Worm (Caenorhabditis elegans) whole organism, dauer: ENCODE measurements around the gene C02E7.7.

ENCODE experiments used
- unc-62 ChIP-seq: sonication (generic microtip); optimal IDR thresholded peaks from 2 replicates; lab custom pipeline; 2017; ENCODE audit warnings: missing biosample characterization, missing genetic modification reagents, missing genetic modification characterization

C02E7.7 gene

ce11 chrV:4918091-4918624 is at the start of gene C02E7.7:
Gene C02E7.7, minus strand, starts transcription at chrV:4918574.
- TF ChIP-seq unc-62 (GFP tag; lab: Kevin White, UChicago), result no peak

ce11 chrV:4967238-4967637 is 48.9 kb upstream of the C02E7.7 start:
- TF ChIP-seq unc-62 (GFP tag; lab: Kevin White, UChicago), result no peak

DNA sequence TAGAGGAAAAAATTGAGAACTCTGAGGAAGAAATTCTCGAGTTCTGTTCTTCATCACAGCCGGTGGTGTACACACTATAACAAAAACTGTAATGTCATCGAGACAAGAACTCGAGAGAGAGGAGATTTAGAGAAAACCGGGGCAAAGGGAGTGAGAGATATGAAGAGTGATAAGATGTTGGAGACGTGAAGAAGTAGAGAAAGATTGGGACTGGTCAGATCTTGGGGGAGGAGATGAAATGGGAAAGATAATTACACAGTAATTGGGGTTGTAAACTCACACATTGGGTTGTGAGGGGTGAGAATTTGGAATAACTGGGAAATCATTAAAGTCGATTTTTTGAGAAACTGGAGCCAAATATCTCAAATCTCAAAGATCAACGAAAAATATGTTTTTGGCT is 47.4 kb upstream of the C02E7.7 start:
- no peak for TF ChIP-seq unc-62 (GFP tag; lab: Kevin White, UChicago)

- TF ChIP-seq unc-62 (GFP tag; lab: Kevin White, UChicago), result no peak
Measured at ce11 chrV:4964671-4965420, 46.5 kb upstream of the C02E7.7 start.

DNA sequence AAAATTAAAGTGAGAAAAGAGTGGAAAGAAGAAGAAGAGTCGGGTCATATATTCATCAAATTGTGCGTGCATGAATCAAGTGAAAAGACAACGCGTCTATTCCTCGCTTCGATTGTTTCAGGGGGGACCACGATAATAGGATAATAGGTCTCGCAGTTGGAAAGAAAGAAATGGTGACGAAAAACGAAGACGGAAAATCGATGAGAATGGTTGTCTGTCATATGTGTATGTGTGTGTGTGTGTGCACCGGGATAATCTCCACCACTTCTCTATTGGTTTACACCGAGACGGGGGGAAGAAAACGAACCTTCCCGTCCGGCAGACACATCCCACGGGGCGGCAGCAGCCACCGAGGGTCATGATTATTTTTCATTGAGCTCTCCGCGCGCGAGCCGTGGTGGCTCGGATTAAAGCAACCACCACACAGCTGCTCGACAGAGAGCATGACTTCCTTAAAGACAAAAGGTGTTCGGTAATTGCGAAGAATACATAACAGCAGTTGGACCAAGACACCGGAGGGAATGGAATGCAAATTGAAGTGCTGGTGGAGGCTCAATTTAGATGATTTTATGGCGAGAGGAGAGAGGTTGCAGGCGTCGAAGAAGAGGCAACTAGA is 45.8 kb upstream of the C02E7.7 start:
- TF ChIP-seq unc-62 (GFP tag; lab: Kevin White, UChicago), result no peak

ce11 chrV:4963606-4964005 is 45.2 kb upstream of the C02E7.7 start:
- TF ChIP-seq unc-62 (GFP tag; lab: Kevin White, UChicago), result no peak

- no peak for TF ChIP-seq unc-62 (GFP tag; lab: Kevin White, UChicago)
Measured at ce11 chrV:4962968-4963367, 44.6 kb upstream of the C02E7.7 start, which contains the start of gene tam-1. Gene tam-1, minus strand, starts transcription at chrV:4963102.

DNA sequence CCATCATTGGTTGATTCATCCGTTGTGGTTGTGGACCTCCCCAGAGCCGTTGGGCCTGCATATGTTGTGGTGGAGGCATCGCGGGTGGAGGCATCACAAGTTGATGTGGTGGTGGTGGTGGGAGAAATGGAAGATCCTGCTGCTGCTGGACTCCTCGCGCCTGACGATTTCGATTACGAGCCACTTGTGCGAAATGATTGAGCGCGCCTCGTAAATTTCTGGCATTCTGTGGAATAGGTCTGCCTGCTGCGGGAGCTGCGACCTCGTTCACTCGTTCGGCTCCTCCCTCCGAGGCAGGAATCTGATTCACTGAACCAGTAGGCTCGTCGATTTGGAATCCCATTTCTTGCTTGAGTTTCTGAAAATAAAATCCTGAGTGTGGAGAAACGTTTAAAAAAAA is 42.3 kb upstream of the C02E7.7 start:
- TF ChIP-seq unc-62 (GFP tag; lab: Kevin White, UChicago), result no peak

ce11 chrV:4957619-4958018 is 39.2 kb upstream of the C02E7.7 start:
- no peak for TF ChIP-seq unc-62 (GFP tag; lab: Kevin White, UChicago)

DNA sequence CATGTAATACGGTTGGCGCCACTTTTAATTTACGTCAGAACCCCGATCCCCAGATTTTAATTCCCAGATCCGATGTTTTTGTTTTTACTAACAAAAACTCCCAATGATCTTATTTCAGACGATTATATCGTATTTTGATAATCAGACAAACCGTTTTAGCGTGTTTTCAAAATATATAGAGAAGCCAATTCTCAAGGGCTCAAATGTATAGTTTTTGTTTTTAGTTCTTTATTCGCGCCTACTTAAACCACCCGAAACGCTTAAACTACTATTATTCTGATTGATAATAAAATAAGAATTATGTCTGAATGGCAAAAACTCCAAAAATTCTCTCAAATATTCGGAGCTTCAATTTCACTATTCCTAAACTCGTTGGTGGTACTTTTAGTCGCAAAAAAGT is 38.2 kb upstream of the C02E7.7 start, which contains the start of gene str-208:
TSS of gene str-208 (plus strand) at position 301 of the 400 bp plus-strand sequence.
- TF ChIP-seq unc-62 (GFP tag; lab: Kevin White, UChicago), result no peak

- TF ChIP-seq unc-62 (GFP tag; lab: Kevin White, UChicago), result no peak
Measured at ce11 chrV:4951434-4951833, 33.1 kb upstream of the C02E7.7 start, which contains the start of gene str-207. Gene str-207, plus strand, starts transcription at chrV:4951734.

DNA sequence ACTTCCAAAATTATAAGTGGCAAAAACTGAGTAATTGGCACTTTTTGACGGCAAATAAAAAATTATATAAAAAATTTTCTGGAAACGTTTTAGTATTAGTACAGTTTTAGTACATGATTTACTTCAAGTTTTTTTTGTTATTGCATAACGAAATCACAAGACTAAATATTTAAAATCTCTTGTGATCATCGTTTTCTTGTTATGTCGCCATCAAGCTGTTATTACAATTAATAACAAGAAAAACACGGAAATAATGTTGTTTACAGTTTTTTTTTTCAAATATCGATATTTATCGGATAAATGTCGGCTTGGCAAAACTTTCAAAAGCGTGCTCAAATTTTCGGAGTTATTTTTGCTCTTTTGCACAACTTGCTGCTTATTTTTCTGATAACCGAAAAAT is 30.3 kb upstream of the C02E7.7 start, which contains the start of gene str-209:
TSS of gene str-209 (plus strand) at position 301 of the 400 bp plus-strand sequence.
- TF ChIP-seq unc-62 (GFP tag; lab: Kevin White, UChicago), result no peak

- TF ChIP-seq unc-62 (GFP tag; lab: Kevin White, UChicago), result no peak
Measured at ce11 chrV:4944219-4944618, 25.8 kb upstream of the C02E7.7 start, which contains the start of gene str-211. Gene str-211, minus strand, starts transcription at chrV:4944319.

- TF ChIP-seq unc-62 (GFP tag; lab: Kevin White, UChicago), result no peak
Measured at ce11 chrV:4937337-4937736, 19.0 kb upstream of the C02E7.7 start.

ce11 chrV:4935096-4935495 is 16.7 kb upstream of the C02E7.7 start:
- TF ChIP-seq unc-62 (GFP tag; lab: Kevin White, UChicago), result no peak

DNA sequence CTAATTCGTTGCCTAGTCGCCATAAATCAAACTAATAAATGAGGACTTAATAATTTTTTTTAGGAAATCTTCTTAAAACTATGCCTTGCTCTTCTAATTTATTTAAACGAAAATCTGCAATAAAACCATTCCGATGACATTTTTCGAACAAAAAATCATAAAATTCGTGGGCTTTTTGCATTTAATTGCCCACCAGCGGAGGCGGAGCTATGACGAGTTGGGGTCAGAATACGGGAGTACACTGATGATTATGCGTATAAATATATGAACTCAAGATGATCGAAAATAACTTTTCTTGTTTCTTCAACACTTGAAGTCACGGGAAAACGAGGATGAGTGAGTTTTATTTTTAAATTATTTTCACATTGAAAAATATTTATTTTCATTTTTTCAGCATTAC is 16.0 kb upstream of the C02E7.7 start, which contains the start of gene catp-2:
TSS of gene catp-2 (plus strand) at position 301 of the 400 bp plus-strand sequence.
- TF ChIP-seq unc-62 (GFP tag; lab: Kevin White, UChicago), result no peak
